Worm (Caenorhabditis elegans) whole organism, L1 larva: ENCODE measurements around the gene clc-13.

ENCODE experiments used
- nhr-12 ChIP-seq: sonication (generic microtip); optimal IDR thresholded peaks from 2 replicates; lab custom pipeline; 2017; ENCODE audit warnings: missing biosample characterization, missing genetic modification characterization
- nhr-77 ChIP-seq: fragments of 150-350 bp; optimal IDR thresholded peaks from 2 replicates; lab custom pipeline; 2014; ENCODE audit warnings: missing biosample characterization, missing genetic modification characterization
- nhr-90 ChIP-seq: sonication (generic microtip); optimal IDR thresholded peaks from 2 replicates; lab custom pipeline; 2016; ENCODE audit warnings: mild to moderate bottlenecking, missing genetic modification characterization, missing compliant biosample characterization; ENCODE audit not compliant: poor library complexity

- TF ChIP-seq nhr-12 (no peak), nhr-90 (tag; lab: Kevin White, UChicago) (no peak), nhr-77 (tag; lab: Kevin White, UChicago) (no peak)
These were observed 9.0 kb upstream of the clc-13 start, which contains the start of gene srh-131 for ce11 chrV:17005189-17005588.
